Worm (Caenorhabditis elegans): ENCODE data around the gene T04C12.1.
A peak's percentile ranks its signal among the peaks of the same experiment; 100 is the strongest.

T04C12.1 gene

ce11 chrV:11046730-11047129, 12.3 kb downstream of the T04C12.1 start, which contains the start of gene dhs-18:
TSS of gene dhs-18 (minus strand) at chrV:11046833.
- no peak for TF ChIP-seq lsl-1 (GFP tag; optimal IDR thresholded peaks at IDR 0.05)
- TF ChIP-seq nhr-80 (tag; optimal IDR thresholded peaks at IDR 0.05), result peak; percentile 14

ce11 chrV:11043767-11044166, 15.3 kb downstream of the T04C12.1 start, which contains the start of gene C45B11.6:
TSS of gene C45B11.6 (plus strand) at chrV:11044067.
- no peak for TF ChIP-seq ztf-26 (tag; optimal IDR thresholded peaks at IDR 0.05)
- TF ChIP-seq pbrm-1 (GFP tag; IDR thresholded peaks at IDR 0.05), result no peak
- TF ChIP-seq lin-40 (tag; optimal IDR thresholded peaks at IDR 0.05), result no peak
- no peak for TF ChIP-seq nhr-179 (tag; optimal IDR thresholded peaks at IDR 0.05)
- no peak for TF ChIP-seq F39B2.1 (GFP tag; IDR thresholded peaks at IDR 0.05)
- no peak for TF ChIP-seq nfya-1 (tag; optimal IDR thresholded peaks at IDR 0.05; ENCODE audit: borderline replicate concordance, insufficient read depth)
- no peak for TF ChIP-seq ceh-91 (GFP tag; IDR thresholded peaks at IDR 0.05)
- no peak for TF ChIP-seq lin-26 (GFP tag; IDR thresholded peaks at IDR 0.05)
- TF ChIP-seq cebp-1 (GFP tag; IDR thresholded peaks at IDR 0.05), result no peak
- no peak for TF ChIP-seq cebp-1 (tag; optimal IDR thresholded peaks at IDR 0.05)
- TF ChIP-seq nhr-80 (tag; optimal IDR thresholded peaks at IDR 0.05), result no peak
- no peak for TF ChIP-seq nfya-2 (GFP tag; IDR thresholded peaks at IDR 0.05)
- TF ChIP-seq K12H6.12 (tag; optimal IDR thresholded peaks at IDR 0.05), result no peak
- no peak for TF ChIP-seq Y79H2A.3 (GFP tag; conservative IDR thresholded peaks at IDR 0.05)
- TF ChIP-seq attf-6 (GFP tag; IDR thresholded peaks at IDR 0.05), result no peak
- TF ChIP-seq xnd-1 (tag; optimal IDR thresholded peaks at IDR 0.05), result no peak
- no peak for TF ChIP-seq egl-18 (GFP tag; IDR thresholded peaks at IDR 0.05)

ce11 chrV:11042538-11042937, 16.5 kb downstream of the T04C12.1 start, which contains the start of gene C45B11.2:
TSS of gene C45B11.2 (plus strand) at chrV:11042710.
- TF ChIP-seq F55B11.4 (tag; optimal IDR thresholded peaks at IDR 0.05; ENCODE audit: borderline replicate concordance, insufficient read depth) (no peak), nhr-80 (tag; optimal IDR thresholded peaks at IDR 0.05) (peak; percentile 7), cebp-1 (GFP tag; IDR thresholded peaks at IDR 0.05) (0 out of 2 replicates have a peak, but pooled peaks have one; percentile 35), cebp-1 (tag; optimal IDR thresholded peaks at IDR 0.05) (peak; percentile 83)

ce11 chrV:11041499-11041898, 17.6 kb downstream of the T04C12.1 start, which contains the start of gene C45B11.5:
TSS of gene C45B11.5 (plus strand) at chrV:11041799.
- no peak for TF ChIP-seq mes-4 (tag; optimal IDR thresholded peaks at IDR 0.05)
- TF ChIP-seq madf-6 (GFP tag; IDR thresholded peaks at IDR 0.05), result no peak
- TF ChIP-seq ztf-22 (GFP tag; optimal IDR thresholded peaks at IDR 0.05), result no peak
- no peak for TF ChIP-seq egl-18 (GFP tag; IDR thresholded peaks at IDR 0.05)
- no peak for TF ChIP-seq F55B11.4 (tag; optimal IDR thresholded peaks at IDR 0.05; ENCODE audit: borderline replicate concordance, insufficient read depth)
- no peak for TF ChIP-seq hlh-26 (GFP tag; conservative IDR thresholded peaks at IDR 0.05)
- TF ChIP-seq tbp1 (GFP tag; optimal IDR thresholded peaks at IDR 0.05), result no peak
- TF ChIP-seq rcor-1 (GFP tag; IDR thresholded peaks at IDR 0.05), result no peak
- TF ChIP-seq F10E7.11 (tag; optimal IDR thresholded peaks at IDR 0.05), result no peak
- no peak for TF ChIP-seq dox-1 (GFP tag; IDR thresholded peaks at IDR 0.05)
- TF ChIP-seq B0336.3 (GFP tag; IDR thresholded peaks at IDR 0.05), result no peak
- no peak for TF ChIP-seq nhr-179 (tag; optimal IDR thresholded peaks at IDR 0.05)
- TF ChIP-seq madf-3 (GFP tag; IDR thresholded peaks at IDR 0.05), result no peak
- no peak for TF ChIP-seq F49E8.2 (tag; optimal IDR thresholded peaks at IDR 0.05; ENCODE audit: insufficient read depth)
- TF ChIP-seq dpl-1 (GFP tag; optimal IDR thresholded peaks at IDR 0.05), result no peak
- no peak for TF ChIP-seq attf-6 (GFP tag; IDR thresholded peaks at IDR 0.05)
- no peak for TF ChIP-seq sea-2 (GFP tag; IDR thresholded peaks at IDR 0.05)
- TF ChIP-seq madf-8 (GFP tag; conservative IDR thresholded peaks at IDR 0.05), result no peak

Measured in whole organism, young adult.